Fruit fly (Drosophila melanogaster) whole organism, pupa: ENCODE measurements around the gene mdu.
A peak's percentile ranks its signal among the peaks of the same experiment; 100 is the strongest.

ENCODE experiments used
- CG10348 ChIP-seq: fragments of 200-800 bp; sonication (Bioruptor generic); IDR thresholded peaks from 2 replicates; pipeline ENCODE4 v1.3.6; 2022; ENCODE audit warnings: missing biosample characterization, missing genetic modification characterization
- CG12605 ChIP-seq: fragments of 200-800 bp; sonication (Bioruptor generic); IDR thresholded peaks from 2 replicates; pipeline ENCODE4 v1.3.6; 2022; ENCODE audit warnings: missing biosample characterization, missing genetic modification characterization
- CG13204 ChIP-seq: fragments of 200-800 bp; sonication (Bioruptor generic); optimal IDR thresholded peaks from 2 replicates; lab custom pipeline; 2018; ENCODE audit warnings: missing biosample characterization, mild to moderate bottlenecking, missing genetic modification characterization, moderate library complexity
- CG14655 ChIP-seq: fragments of 200-800 bp; sonication (Bioruptor generic); optimal IDR thresholded peaks from 3 replicates; lab custom pipeline; 2017; ENCODE audit warnings: mild to moderate bottlenecking, missing biosample characterization, missing genetic modification reagents, missing genetic modification characterization
- CG15710 ChIP-seq: fragments of 200-800 bp; sonication (Bioruptor generic); optimal IDR thresholded peaks from 2 replicates; lab custom pipeline; 2018; ENCODE audit warnings: missing biosample characterization, mild to moderate bottlenecking, missing genetic modification characterization, moderate library complexity
- CG17806 ChIP-seq: fragments of 200-800 bp; sonication (Bioruptor generic); optimal IDR thresholded peaks from 2 replicates; lab custom pipeline; 2018; ENCODE audit warnings: missing biosample characterization, mild to moderate bottlenecking, missing genetic modification characterization, moderate library complexity
- CG32121 ChIP-seq: fragments of 200-800 bp; sonication (Bioruptor generic); IDR thresholded peaks from 2 replicates; pipeline ENCODE4 v1.3.6; 2022; ENCODE audit warnings: missing biosample characterization, missing genetic modification characterization
- CG34367 ChIP-seq: fragments of 200-800 bp; sonication (Bioruptor generic); optimal IDR thresholded peaks from 2 replicates; lab custom pipeline; 2018; ENCODE audit warnings: missing biosample characterization, mild to moderate bottlenecking, missing genetic modification characterization
- CG4496 ChIP-seq: fragments of 200-800 bp; sonication (Bioruptor generic); IDR thresholded peaks from 3 replicates; pipeline ENCODE4 v1.3.6; 2022; ENCODE audit warnings: missing biosample characterization, missing genetic modification characterization
- CG8159 ChIP-seq: fragments of 200-800 bp; sonication (Bioruptor generic); optimal IDR thresholded peaks from 3 replicates; lab custom pipeline; 2018; ENCODE audit warnings: missing biosample characterization, mild to moderate bottlenecking, missing genetic modification characterization, moderate library complexity
- CG8301 ChIP-seq: fragments of 200-800 bp; sonication (Bioruptor generic); optimal IDR thresholded peaks from 2 replicates; lab custom pipeline; 2018; ENCODE audit warnings: missing biosample characterization, mild to moderate bottlenecking, missing genetic modification characterization
- CG9948 ChIP-seq: fragments of 200-800 bp; sonication (Bioruptor generic); optimal IDR thresholded peaks from 2 replicates; lab custom pipeline; 2018; ENCODE audit warnings: missing biosample characterization, mild to moderate bottlenecking, missing genetic modification characterization, moderate library complexity
- D1 ChIP-seq: fragments of 200-800 bp; sonication (Bioruptor generic); optimal IDR thresholded peaks from 2 replicates; lab custom pipeline; 2018; ENCODE audit warnings: missing biosample characterization, mild to moderate bottlenecking, missing genetic modification characterization, moderate library complexity
- EcR ChIP-seq: fragments of 200-800 bp; sonication (Bioruptor generic); optimal IDR thresholded peaks from 3 replicates; lab custom pipeline; 2019; ENCODE audit warnings: missing biosample characterization, missing genetic modification characterization, mild to moderate bottlenecking, moderate library complexity, missing genetic modification reagents
- Ets98B ChIP-seq: fragments of 200-800 bp; sonication (Bioruptor generic); IDR thresholded peaks from 2 replicates; pipeline ENCODE4 v1.3.6; 2022; ENCODE audit warnings: missing biosample characterization, missing genetic modification characterization
- Pif1A ChIP-seq: fragments of 200-800 bp; sonication (Bioruptor generic); optimal IDR thresholded peaks from 3 replicates; lab custom pipeline; 2016; ENCODE audit warnings: missing biosample characterization, missing genetic modification characterization
- Pif1B ChIP-seq: fragments of 200-800 bp; sonication (Bioruptor generic); optimal IDR thresholded peaks from 3 replicates; lab custom pipeline; 2016; ENCODE audit warnings: missing biosample characterization, missing genetic modification characterization
- Snoo ChIP-seq: fragments of 200-800 bp; sonication (Bioruptor generic); optimal IDR thresholded peaks from 3 replicates; lab custom pipeline; 2017; ENCODE audit warnings: missing biosample characterization, mild to moderate bottlenecking, missing genetic modification characterization, inconsistent platforms
- fd96Ca ChIP-seq: fragments of 200-800 bp; sonication (Bioruptor generic); IDR thresholded peaks from 3 replicates; pipeline ENCODE4 v1.3.6; 2022; ENCODE audit warnings: missing biosample characterization, missing genetic modification characterization
- gl ChIP-seq: fragments of 200-800 bp; sonication (Bioruptor generic); optimal IDR thresholded peaks from 2 replicates; lab custom pipeline; 2018; ENCODE audit warnings: missing biosample characterization, mild to moderate bottlenecking, missing genetic modification characterization
- rn ChIP-seq: fragments of 200-800 bp; sonication (Bioruptor generic); IDR thresholded peaks from 2 replicates; pipeline ENCODE4 v1.3.6; 2022; ENCODE audit warnings: missing biosample characterization, missing genetic modification characterization

mdu gene

dm6 chrX:12496930-12497329, at the start of gene mdu:
Gene mdu (plus strand): TSS chrX:12497188.
- no peak for TF ChIP-seq CG9948
- TF ChIP-seq CG4496 (GFP tag; lab: Robert Waterston, UW) = 0 out of 3 replicates have a peak, but pooled peaks have one; percentile 23
- peak; percentile 8 for TF ChIP-seq CG8159 (tag; lab: Kevin White, UChicago)
- TF ChIP-seq, all 21 proteins: peak for 2

DNA sequence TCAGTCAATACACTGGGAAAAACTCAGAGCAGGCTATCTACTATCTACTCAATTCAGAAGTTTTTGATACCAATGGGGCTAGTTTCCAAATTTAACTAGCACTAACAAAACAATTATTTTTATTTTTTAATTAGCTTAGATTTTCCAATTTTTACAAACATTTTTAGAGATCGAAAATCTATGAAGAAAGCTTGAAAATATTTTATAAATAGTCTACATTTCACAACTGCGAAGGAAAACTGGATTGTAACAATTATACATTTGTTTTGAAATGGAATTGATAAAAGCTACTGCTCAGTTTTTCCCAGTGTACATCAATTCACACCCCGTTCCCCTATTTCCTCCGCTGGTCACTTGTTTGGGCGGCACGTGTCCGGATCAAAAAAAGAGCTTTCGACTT, 49.1 kb upstream of the mdu start:
- TF ChIP-seq Ets98B (GFP tag; lab: Robert Waterston, UW) (no peak), CG14655 (peak; percentile 32), rn (GFP tag; lab: Robert Waterston, UW) (no peak), CG32121 (GFP tag; lab: Robert Waterston, UW) (0 out of 2 replicates have a peak, but pooled peaks have one; percentile 10), CG8301 (peak; percentile 5)

DNA sequence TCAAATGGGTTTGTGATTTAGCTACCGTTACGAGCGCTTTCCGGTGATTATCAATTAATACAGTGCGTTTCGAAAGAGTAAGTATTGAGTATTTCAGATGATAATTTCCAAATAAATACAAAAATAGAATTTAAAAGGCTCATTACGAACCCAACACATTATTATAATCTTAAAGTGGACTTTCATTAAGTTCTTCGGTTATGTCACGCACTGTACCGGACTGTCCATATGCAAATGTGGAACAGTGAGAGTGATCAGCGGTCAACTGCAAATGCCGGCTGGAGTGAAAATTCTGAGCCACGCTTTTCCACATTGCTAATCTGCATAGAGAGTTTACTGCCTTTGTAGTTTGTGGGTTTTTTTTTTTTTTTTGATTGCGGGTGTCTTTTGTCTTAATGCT, 43.3 kb upstream of the mdu start:
- TF ChIP-seq CG15710 = no peak
- TF ChIP-seq gl (tag; lab: Kevin White, UChicago) = no peak
- TF ChIP-seq Ets98B (GFP tag; lab: Robert Waterston, UW) = no peak
- no peak for TF ChIP-seq CG14655
- TF ChIP-seq CG13204 (GFP tag; lab: Kevin White, UChicago) = no peak
- no peak for TF ChIP-seq fd96Ca
- TF ChIP-seq CG32121 (GFP tag; lab: Robert Waterston, UW) = no peak
- TF ChIP-seq D1 (tag; lab: Kevin White, UChicago) = no peak
- TF ChIP-seq CG12605 (GFP tag; lab: Robert Waterston, UW) = no peak

DNA sequence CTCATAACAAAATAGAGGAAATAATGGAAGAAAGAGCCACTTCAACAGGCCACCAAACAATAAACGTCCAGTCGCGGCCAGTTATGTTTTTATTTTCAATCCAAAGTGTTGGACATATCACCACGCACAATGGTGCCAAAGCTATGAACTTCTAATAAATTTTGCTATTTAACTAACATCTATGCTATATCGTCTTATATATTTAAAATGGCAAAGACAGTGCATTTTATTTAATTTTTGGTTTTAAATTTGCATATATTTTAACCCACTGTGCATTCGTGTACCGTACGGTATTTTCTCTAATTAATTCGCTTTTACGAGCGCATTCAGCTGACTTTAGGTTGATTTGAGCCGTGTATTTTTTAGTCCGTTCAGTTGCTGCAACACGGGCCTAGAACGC, 42.6 kb upstream of the mdu start, which contains the start of gene CG15927:
Gene CG15927 (plus strand): TSS at position 372 of the 400 bp plus-strand sequence.
- TF ChIP-seq Pif1A (GFP tag; lab: Kevin White, UChicago) (peak; percentile 40), Snoo (no peak), CG32121 (GFP tag; lab: Robert Waterston, UW) (peak; percentile 63), CG8301 (peak; percentile 26)

DNA sequence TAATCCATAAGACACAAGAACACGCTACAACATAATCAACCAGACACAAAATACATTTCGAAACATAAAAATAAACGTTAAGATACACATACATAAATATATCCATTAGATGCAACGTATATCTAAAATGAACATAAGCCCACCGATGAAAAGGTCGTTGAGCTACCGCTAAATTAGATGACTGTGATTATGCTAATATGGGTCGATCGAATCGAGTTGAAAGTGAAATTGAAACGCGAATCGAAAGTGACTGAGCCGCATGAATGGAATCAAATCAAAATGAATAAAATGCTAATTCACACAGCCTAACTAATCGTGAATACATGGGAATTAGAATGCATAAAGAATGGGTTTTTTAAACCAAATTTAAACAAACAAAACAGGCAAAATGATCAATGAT, 41.1 kb upstream of the mdu start:
- TF ChIP-seq CG32121 (GFP tag; lab: Robert Waterston, UW) (no peak), rn (GFP tag; lab: Robert Waterston, UW) (no peak), CG13204 (GFP tag; lab: Kevin White, UChicago) (no peak), CG8301 (no peak), CG10348 (no peak), CG9948 (no peak), CG4496 (GFP tag; lab: Robert Waterston, UW) (no peak), gl (tag; lab: Kevin White, UChicago) (no peak), D1 (tag; lab: Kevin White, UChicago) (no peak), CG15710 (no peak), Pif1A (GFP tag; lab: Kevin White, UChicago) (no peak), Pif1B (no peak), EcR (no peak), Snoo (no peak)

- TF ChIP-seq CG14655 (no peak), Pif1A (GFP tag; lab: Kevin White, UChicago) (no peak), EcR (no peak), rn (GFP tag; lab: Robert Waterston, UW) (no peak), CG8159 (tag; lab: Kevin White, UChicago) (no peak), fd96Ca (no peak), CG10348 (no peak), CG32121 (GFP tag; lab: Robert Waterston, UW) (no peak), CG34367 (no peak), CG12605 (GFP tag; lab: Robert Waterston, UW) (no peak), CG8301 (no peak), D1 (tag; lab: Kevin White, UChicago) (no peak), CG15710 (no peak), Snoo (no peak), CG4496 (GFP tag; lab: Robert Waterston, UW) (no peak), Ets98B (GFP tag; lab: Robert Waterston, UW) (no peak), CG17806 (tag; lab: Kevin White, UChicago) (no peak), Pif1B (no peak)
- TF ChIP-seq, all 21 proteins: peak for 0
These were observed 39.2 kb upstream of the mdu start, which contains the start of gene CG15731 for dm6 chrX:12457713-12458233. Gene CG15731 (minus strand): TSS chrX:12457763.

DNA sequence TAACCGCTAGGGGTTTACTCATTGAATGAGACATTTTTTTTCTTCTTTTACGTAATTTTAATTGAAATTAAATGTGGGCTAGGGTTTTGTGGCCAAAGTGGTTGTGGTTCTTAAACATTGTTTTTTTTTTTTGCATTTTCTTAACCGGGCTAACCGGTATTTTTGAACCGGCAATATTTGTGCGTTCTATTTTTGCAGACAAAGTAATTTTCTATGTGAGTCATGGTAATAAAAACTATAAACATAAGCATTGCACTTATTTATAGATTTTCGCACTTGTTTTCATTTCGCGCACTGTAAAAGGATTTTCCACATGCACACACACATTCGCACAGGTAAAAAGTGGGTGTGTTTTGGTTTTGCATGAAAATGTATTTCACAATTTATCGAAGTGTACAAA, 34.8 kb upstream of the mdu start:
- TF ChIP-seq fd96Ca (no peak), CG15710 (no peak), D1 (tag; lab: Kevin White, UChicago) (peak; percentile 6), CG8159 (tag; lab: Kevin White, UChicago) (no peak)
